Fruit fly (Drosophila melanogaster) whole organism, wandering third instar larva: ENCODE measurements around the gene stck.

ENCODE experiments used
- CG32264 ChIP-seq: fragments of 200-800 bp; sonication (Bioruptor generic); optimal IDR thresholded peaks from 2 replicates; lab custom pipeline; 2016; ENCODE audit warnings: missing biosample characterization, missing genetic modification characterization
- CrebA ChIP-seq: fragments of 200-800 bp; sonication (Bioruptor generic); optimal IDR thresholded peaks from 2 replicates; lab custom pipeline; 2016; ENCODE audit warnings: missing biosample characterization, mild to moderate bottlenecking, missing genetic modification characterization, borderline replicate concordance
- GATAd ChIP-seq: sonication (Bioruptor generic); optimal IDR thresholded peaks from 2 replicates; lab custom pipeline; 2016; ENCODE audit warnings: missing biosample characterization, missing genetic modification characterization
- HLH106 ChIP-seq: fragments of 200-800 bp; optimal IDR thresholded peaks from 3 replicates; lab custom pipeline; 2019; ENCODE audit warnings: missing biosample characterization, mild to moderate bottlenecking, missing genetic modification characterization, moderate library complexity
- Hr83 ChIP-seq: fragments of 200-300 bp; sonication (Bioruptor generic); optimal IDR thresholded peaks from 2 replicates; lab custom pipeline; 2016; ENCODE audit warnings: missing biosample characterization, mild to moderate bottlenecking, missing genetic modification characterization, moderate library complexity; ENCODE audit not compliant: poor library complexity, severe bottlenecking
- Jra ChIP-seq: sonication (Bioruptor generic); optimal IDR thresholded peaks from 2 replicates; lab custom pipeline; 2016; ENCODE audit warnings: missing biosample characterization, missing genetic modification characterization
- Mio ChIP-seq: sonication (Bioruptor generic); optimal IDR thresholded peaks from 2 replicates; lab custom pipeline; 2016; ENCODE audit warnings: missing biosample characterization, missing genetic modification characterization
- Myc ChIP-seq: fragments of >200 bp; optimal IDR thresholded peaks from 2 replicates; lab custom pipeline; 2017
- N ChIP-seq: fragments of >200 bp; optimal IDR thresholded peaks from 2 replicates; lab custom pipeline; 2018; ENCODE audit warnings: missing biosample characterization, missing external identifiers, missing genetic modification characterization
- OdsH ChIP-seq: fragments of 200-800 bp; sonication (Bioruptor generic); optimal IDR thresholded peaks from 2 replicates; lab custom pipeline; 2016; ENCODE audit warnings: missing biosample characterization, mild to moderate bottlenecking, missing genetic modification characterization
- Rel ChIP-seq, 2 experiments: fragments of 200-800 bp; sonication (Bioruptor generic) in 1 of 2; optimal IDR thresholded peaks; 2 replicates in 1 of 2; 3 replicates in 1 of 2; lab custom pipeline; 2016 to 2019; ENCODE audit warnings: mild to moderate bottlenecking in 2 of 2, missing biosample characterization in 2 of 2, missing genetic modification characterization in 2 of 2, moderate library complexity in 1 of 2
- Sp1 ChIP-seq: fragments of 200-800 bp; sonication (Bioruptor generic); optimal IDR thresholded peaks from 3 replicates; lab custom pipeline; 2019; ENCODE audit warnings: missing biosample characterization, mild to moderate bottlenecking, missing genetic modification characterization, moderate library complexity
- brk ChIP-seq: fragments of 200-800 bp; sonication (Bioruptor generic); optimal IDR thresholded peaks from 2 replicates; lab custom pipeline; 2016; ENCODE audit warnings: missing biosample characterization, mild to moderate bottlenecking, missing genetic modification characterization
- dl ChIP-seq, 2 experiments: fragments of 175-275, 200-275 bp in 1 of 2; fragments of 200-275 bp in 1 of 2; sonication (Bioruptor generic); optimal IDR thresholded peaks; lab custom pipeline; 2018; ENCODE audit warnings: mild to moderate bottlenecking in 2 of 2, missing biosample characterization in 2 of 2, missing genetic modification characterization in 2 of 2, moderate library complexity in 2 of 2; ENCODE audit not compliant: partially characterized antibody in 2 of 2, insufficient read depth in 1 of 2
- dmrt93B ChIP-seq: fragments of 200-800 bp; sonication (Bioruptor generic); optimal IDR thresholded peaks from 2 replicates; lab custom pipeline; 2018; ENCODE audit warnings: missing biosample characterization, mild to moderate bottlenecking, missing genetic modification characterization
- dsf ChIP-seq: sonication (Bioruptor generic); optimal IDR thresholded peaks from 2 replicates; lab custom pipeline; 2016; ENCODE audit warnings: missing biosample characterization, missing genetic modification characterization, borderline replicate concordance
- ey ChIP-seq: fragments of 200-800 bp; sonication (Bioruptor generic); optimal IDR thresholded peaks from 2 replicates; lab custom pipeline; 2016; ENCODE audit warnings: missing biosample characterization, missing genetic modification characterization
- foxo ChIP-seq, 2 experiments: fragments of 200-800 bp; sonication (Bioruptor generic); optimal IDR thresholded peaks; 2 replicates in 1 of 2; 3 replicates in 1 of 2; lab custom pipeline; 2016 to 2017; ENCODE audit warnings: missing biosample characterization in 2 of 2, missing genetic modification characterization in 2 of 2
- fru ChIP-seq: fragments of 200-800 bp; sonication (Bioruptor generic); optimal IDR thresholded peaks from 3 replicates; lab custom pipeline; 2016; ENCODE audit warnings: missing biosample characterization, mild to moderate bottlenecking, missing genetic modification characterization
- jim ChIP-seq: fragments of 175-275, 200-325 bp; sonication (Bioruptor generic); optimal IDR thresholded peaks from 2 replicates; lab custom pipeline; 2016; ENCODE audit warnings: missing biosample characterization, mild to moderate bottlenecking, missing genetic modification characterization
- psq ChIP-seq: fragments of 200-800 bp; sonication (Bioruptor generic); optimal IDR thresholded peaks from 3 replicates; lab custom pipeline; 2017; ENCODE audit warnings: missing biosample characterization, mild to moderate bottlenecking, missing genetic modification characterization, moderate library complexity
- rgr ChIP-seq: fragments of 200-800 bp; sonication (Bioruptor generic); optimal IDR thresholded peaks from 3 replicates; lab custom pipeline; 2016; ENCODE audit warnings: missing biosample characterization, mild to moderate bottlenecking, missing genetic modification characterization
- sage ChIP-seq: fragments of 200-800 bp; sonication (Bioruptor generic); optimal IDR thresholded peaks from 2 replicates; lab custom pipeline; 2016; ENCODE audit warnings: missing biosample characterization, mild to moderate bottlenecking, missing genetic modification characterization
- sv ChIP-seq: fragments of 200-800 bp; sonication (Bioruptor generic); optimal IDR thresholded peaks from 3 replicates; lab custom pipeline; 2016; ENCODE audit warnings: missing biosample characterization, missing genetic modification characterization
- tai ChIP-seq: sonication (Bioruptor generic); optimal IDR thresholded peaks from 2 replicates; lab custom pipeline; 2016; ENCODE audit warnings: missing biosample characterization, missing genetic modification characterization
- usp ChIP-seq: fragments of >200 bp; optimal IDR thresholded peaks from 2 replicates; lab custom pipeline; 2017; ENCODE audit warnings: missing biosample characterization, missing genetic modification characterization

Gene stck

DNA sequence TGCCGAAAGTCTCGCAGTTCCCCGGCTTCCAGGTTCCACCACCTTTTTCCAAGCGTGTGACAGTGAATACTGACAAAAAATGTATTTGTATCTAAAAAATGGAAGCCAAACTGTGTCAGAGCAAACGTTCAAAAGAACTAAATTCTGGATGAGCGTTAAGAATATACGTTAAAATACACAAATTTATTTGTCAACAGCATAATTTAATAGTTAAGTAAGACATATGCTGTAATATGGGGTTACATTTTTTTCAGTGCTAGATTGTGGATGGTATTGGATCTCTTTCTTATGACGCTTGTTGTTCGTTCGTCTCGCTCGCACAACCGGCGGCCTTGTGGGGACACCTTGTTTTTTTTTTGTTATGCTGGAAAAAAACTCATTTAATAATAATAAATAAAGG, 1.2 kb upstream of the stck start (continued):
- TF ChIP-seq HLH106 (peak; percentile 25), CG32264 (GFP tag; lab: Kevin White, UChicago) (peak; percentile 44), sage (GFP tag; lab: Kevin White, UChicago) (peak; percentile 4)

DNA sequence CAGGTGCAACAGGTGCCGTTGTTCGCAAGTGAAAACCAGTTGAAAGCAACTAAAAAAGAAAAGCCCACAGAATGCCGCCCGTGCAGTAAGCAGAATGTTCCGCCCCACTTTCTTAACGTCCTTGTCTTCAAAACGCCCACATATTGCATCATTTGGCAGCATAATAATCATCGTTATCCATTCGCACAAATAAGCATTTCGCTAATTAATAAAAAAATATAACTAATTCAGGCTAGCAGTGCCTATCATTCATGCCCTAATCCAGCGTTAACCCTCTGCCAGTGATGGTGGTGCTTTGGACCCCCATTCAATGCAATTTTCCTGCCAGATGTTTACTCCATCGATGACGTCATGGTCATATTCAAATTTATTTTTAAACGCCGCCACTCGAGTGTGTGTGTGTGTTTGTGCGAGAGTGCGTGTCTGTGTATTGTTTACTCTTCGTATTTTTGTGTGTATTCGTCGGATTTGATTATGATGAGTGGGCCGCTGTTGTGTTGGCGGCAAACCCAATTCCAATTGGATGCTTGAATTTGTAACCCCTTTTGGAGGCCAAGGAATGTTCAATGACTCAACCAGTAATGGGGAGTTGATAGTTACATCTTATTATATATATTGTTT, 704 bp downstream of the stck start:
- TF ChIP-seq Jra (GFP tag; lab: Kevin White, UChicago) (peak; percentile 33), foxo (GFP tag; optimal IDR thresholded peaks at IDR 0.05; lab: Kevin White, UChicago) (no peak), fru (GFP tag; lab: Kevin White, UChicago) (no peak), GATAd (GFP tag; lab: Kevin White, UChicago) (no peak), psq (GFP tag; lab: Kevin White, UChicago) (no peak), Hr83 (GFP tag; lab: Kevin White, UChicago) (peak; percentile 27)

DNA sequence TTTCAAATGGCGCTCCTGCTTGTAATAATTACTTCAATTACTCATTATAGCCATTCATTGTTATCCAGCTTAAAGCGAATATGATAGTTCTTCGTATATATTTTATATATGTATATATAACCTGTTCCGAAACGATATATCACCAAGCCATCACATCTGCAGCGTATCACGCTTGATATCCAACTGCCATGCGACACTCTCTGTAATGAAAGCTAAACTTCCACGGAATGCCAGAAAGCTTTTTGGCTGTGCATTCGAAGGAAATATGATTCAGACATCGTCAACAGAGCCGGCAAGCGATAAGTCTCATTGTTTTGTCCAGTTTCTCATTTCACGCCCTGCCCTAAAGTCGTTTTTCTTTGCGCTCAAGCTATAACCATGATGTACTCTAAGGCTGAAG, 1.2 kb downstream of the stck start:
- TF ChIP-seq sage (GFP tag; lab: Kevin White, UChicago) (peak; percentile 33), ey (GFP tag; lab: Kevin White, UChicago) (no peak)
- TF ChIP-seq, all 38 proteins: peak for 1

DNA sequence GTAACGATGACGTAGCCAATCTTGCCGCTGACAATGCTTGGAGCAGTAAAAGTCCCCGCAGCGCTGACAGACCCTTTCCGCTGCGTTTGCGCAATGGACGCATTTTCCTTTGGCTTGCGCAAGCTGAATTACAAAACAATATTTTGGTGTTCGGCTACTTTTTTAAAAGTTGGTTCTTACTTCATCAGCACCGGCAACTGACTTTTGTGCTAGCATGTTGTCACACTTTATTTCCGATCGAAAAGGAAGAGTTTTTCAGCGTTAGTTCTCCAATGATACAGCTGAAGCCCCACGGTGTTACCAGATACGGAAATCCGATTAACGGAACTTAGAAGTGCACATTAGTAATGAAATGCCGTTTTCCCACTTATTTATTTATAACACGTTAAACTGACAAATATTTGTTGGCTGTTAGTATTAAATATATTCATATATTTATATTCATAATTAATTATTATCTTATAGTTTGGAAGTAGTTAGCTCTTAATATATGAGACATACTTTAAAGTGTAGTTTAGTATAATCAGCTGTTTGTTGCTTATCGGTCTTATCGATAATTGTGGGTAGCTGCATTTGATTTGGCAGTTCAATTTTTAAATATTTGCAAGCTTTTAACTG, 5.6 kb downstream of the stck start, which contains the start of the genes Veneno and CG7963:
Gene Veneno, minus strand, starts transcription at position 296 of the 618 bp plus-strand sequence.
Gene CG7963, plus strand, starts transcription at position 568 of the 618 bp plus-strand sequence.
- TF ChIP-seq Rel (GFP tag; optimal IDR thresholded peaks at IDR 0.05; lab: Kevin White, UChicago): no peak
- peak; percentile 79 for TF ChIP-seq Rel (tag; optimal IDR thresholded peaks at IDR 0.05; lab: Kevin White, UChicago)
- no peak for TF ChIP-seq CG32264 (GFP tag; lab: Kevin White, UChicago)
- TF ChIP-seq usp (GFP tag; lab: Kevin White, UChicago): no peak
- no peak for TF ChIP-seq brk (GFP tag; lab: Kevin White, UChicago)
- no peak for TF ChIP-seq tai
- peak; percentile 64 for TF ChIP-seq N (GFP tag; lab: Kevin White, UChicago)
- peak; percentile 31 for TF ChIP-seq HLH106
- TF ChIP-seq GATAd (GFP tag; lab: Kevin White, UChicago): no peak
- TF ChIP-seq foxo (GFP tag; optimal IDR thresholded peaks at IDR 0.05; lab: Kevin White, UChicago): peak in 1 of 2 experiments; percentile 16
- TF ChIP-seq Myc (lab: Kevin White, UChicago): no peak
- TF ChIP-seq fru (GFP tag; lab: Kevin White, UChicago): no peak

DNA sequence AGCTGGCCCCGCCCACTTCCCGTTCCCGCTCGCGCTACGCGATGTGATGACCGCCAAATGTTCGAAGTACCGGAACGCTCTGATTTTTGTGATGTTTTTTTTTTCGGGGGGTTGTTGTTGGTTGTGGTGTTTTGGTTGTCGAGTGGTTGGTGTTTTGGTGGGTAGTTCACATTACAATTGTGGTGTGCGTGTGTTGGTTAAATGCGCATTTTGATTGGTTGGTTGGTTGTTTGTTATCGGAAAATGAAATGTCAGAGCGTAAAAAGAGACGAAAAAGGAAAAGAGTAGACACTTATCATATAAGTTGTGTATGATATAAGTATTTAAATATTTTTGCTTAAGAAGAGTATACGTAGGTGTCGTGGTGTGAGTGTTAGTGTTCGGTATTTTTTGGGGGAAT, 11.8 kb downstream of the stck start:
- no peak for TF ChIP-seq CrebA (GFP tag; lab: Kevin White, UChicago)
- TF ChIP-seq tai: no peak
- no peak for TF ChIP-seq psq (GFP tag; lab: Kevin White, UChicago)
- TF ChIP-seq jim: no peak
- no peak for TF ChIP-seq Sp1 (GFP tag; lab: Kevin White, UChicago)
- no peak for TF ChIP-seq OdsH (GFP tag; lab: Kevin White, UChicago)
- TF ChIP-seq rgr (GFP tag; lab: Kevin White, UChicago): no peak
- TF ChIP-seq dsf: no peak
- TF ChIP-seq dl (GFP tag; optimal IDR thresholded peaks at IDR 0.05; lab: Kevin White, UChicago; ENCODE audit: insufficient read depth in 1 of 2, partially characterized antibody in 2 of 2): no peak
- TF ChIP-seq Myc (lab: Kevin White, UChicago): no peak
- TF ChIP-seq usp (GFP tag; lab: Kevin White, UChicago): no peak
- no peak for TF ChIP-seq Jra (GFP tag; lab: Kevin White, UChicago)
- no peak for TF ChIP-seq dmrt93B (GFP tag; lab: Kevin White, UChicago)
- TF ChIP-seq ey (GFP tag; lab: Kevin White, UChicago): no peak

DNA sequence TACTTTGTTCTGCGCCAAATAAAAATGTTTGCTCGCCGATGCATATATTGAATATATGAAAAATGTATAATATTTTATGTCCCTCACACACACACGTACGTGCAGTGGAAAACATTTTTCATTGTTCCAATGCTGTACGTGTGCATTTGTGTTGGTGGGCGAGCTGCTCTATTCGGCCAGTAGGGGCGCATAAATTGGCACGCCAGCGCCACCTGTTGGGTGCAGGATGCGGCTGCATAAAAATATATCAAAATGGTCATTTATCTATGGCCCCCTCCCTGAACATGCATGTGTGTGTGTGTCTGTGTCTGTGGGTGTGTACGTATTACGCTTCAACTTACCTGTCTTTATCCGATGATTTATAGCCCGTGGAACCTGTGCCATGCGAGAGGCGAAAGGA, 32.9 kb downstream of the stck start:
- TF ChIP-seq Hr83 (GFP tag; lab: Kevin White, UChicago) (no peak), sv (GFP tag; lab: Kevin White, UChicago) (no peak), Mio (no peak), CrebA (GFP tag; lab: Kevin White, UChicago) (no peak), psq (GFP tag; lab: Kevin White, UChicago) (no peak)
